Fruit fly (Drosophila melanogaster): ENCODE measurements around the gene alphaKap4.

alphaKap4 gene

DNA sequence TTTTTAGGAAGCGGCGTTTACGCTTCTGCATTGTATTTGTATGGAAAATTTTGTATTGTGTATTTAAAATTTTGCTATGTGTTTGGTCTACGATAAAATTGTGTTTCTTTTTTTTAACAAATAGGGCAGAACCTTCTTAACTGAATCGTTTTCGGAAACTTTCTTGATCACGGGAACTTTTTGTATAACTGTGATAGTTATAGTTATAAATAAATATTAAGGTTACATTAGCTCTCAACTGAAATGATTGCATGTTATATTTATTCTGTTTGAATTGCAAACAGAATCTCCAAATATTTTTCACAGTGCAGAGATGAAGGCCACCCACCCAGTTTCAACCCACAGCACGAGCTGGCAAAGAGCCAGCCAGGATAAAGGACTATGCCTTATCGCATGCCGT, at the start of gene alphaKap4:
TSS of gene alphaKap4 (minus strand) at position 101 of the 400 bp plus-strand sequence.
- no peak for TF ChIP-seq noc (tag; optimal IDR thresholded peaks at IDR 0.05)

DNA sequence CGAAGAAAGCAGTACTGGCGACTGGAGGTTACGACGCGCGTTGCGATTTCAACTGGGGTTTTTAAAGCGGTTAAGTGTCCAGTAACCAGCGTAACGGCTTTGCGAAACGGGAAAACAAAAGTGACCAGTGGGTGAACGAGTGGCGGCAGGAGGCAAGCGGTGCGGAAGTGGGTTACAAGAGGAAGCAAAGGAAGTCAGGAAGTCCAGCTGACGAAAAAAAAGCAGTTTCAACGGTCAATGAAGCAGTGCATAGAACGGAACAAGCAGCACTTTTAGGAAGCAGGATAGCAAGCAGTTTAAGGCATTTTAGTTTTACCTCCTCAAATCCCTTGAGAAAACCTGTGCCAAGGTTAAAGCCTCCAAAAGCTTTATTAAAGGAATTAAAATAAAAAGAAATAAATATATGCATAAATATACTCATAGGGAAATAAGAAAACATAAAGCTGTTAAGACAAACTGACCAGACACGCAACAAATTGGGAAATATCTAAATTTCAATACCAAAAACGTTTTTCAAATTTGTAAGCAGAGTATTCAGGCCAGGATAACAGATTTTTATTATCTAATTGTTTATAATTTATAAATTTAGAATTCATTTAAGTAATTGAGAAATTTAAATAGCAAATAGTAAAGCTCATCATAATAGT, 48.4 kb upstream of the alphaKap4 start, which contains the start of gene CG6592:
TSS of gene CG6592 (plus strand) at position 597 of the 647 bp plus-strand sequence.
- no peak for TF ChIP-seq noc (tag; optimal IDR thresholded peaks at IDR 0.05)

DNA sequence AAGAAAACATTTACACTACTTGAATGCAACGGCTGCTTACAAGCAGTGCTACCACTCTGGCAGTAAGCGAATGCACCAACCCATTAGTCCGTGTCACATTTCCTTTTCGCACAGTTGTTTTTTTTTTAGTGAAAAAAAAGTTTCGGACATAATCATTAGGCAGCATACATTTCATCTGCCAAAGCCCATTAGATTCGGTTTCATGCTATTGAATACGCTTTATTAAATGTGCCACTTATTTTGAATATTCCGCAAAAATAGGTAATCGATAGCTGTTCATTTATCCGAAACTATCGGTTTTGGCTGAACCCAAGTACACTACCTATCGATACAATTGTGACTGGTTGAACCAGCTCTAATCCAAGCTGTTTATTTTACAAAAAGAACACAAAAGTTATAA, 44.0 kb upstream of the alphaKap4 start, which contains the start of gene tant:
TSS of gene tant (plus strand) at position 334 of the 400 bp plus-strand sequence.
- no peak for TF ChIP-seq noc (tag; optimal IDR thresholded peaks at IDR 0.05)

DNA sequence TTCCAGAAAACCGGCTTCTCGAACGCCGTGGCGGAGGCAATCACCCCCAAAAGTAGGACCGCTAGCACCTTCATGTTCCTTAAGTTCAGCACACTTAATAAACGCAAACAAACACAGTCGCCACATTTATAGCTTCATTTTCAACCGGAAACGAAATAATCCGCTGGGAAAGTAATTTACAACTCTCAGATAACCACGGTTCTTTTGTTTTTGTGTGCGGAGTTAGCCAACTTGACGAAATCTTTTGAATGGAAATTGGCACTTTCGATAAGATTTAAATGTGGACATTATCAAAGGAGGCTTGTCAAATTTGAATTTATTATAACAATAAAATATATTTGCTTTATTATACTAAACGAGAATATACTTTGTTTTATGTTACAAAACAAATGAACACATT, 43.5 kb upstream of the alphaKap4 start, which contains the start of gene Jon65Ai:
TSS of gene Jon65Ai (minus strand) at position 101 of the 400 bp plus-strand sequence.
- peak; percentile 29 for TF ChIP-seq noc (tag; optimal IDR thresholded peaks at IDR 0.05)

DNA sequence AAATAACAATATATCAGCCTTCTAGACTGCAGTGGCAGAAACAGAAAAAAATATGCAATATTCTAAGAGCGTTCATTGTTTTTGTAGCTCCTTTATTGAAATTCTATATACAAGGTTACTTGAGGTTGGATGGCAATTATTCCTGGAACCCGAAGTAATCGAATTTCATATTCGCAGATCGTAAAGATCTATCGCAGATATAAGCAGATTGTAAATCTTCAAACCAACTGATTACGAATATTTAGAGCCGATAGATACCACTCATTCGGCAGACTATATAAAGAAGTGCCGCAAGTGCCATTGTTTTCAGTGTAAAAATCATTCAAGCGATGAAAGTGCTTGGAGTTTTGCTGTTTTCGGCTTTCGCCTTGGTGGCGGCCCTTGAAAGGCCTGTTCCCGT, 41.2 kb upstream of the alphaKap4 start, which contains the start of gene Jon65Aii:
TSS of gene Jon65Aii (plus strand) at position 301 of the 400 bp plus-strand sequence.
- TF ChIP-seq noc (tag; optimal IDR thresholded peaks at IDR 0.05), result peak; percentile 5

DNA sequence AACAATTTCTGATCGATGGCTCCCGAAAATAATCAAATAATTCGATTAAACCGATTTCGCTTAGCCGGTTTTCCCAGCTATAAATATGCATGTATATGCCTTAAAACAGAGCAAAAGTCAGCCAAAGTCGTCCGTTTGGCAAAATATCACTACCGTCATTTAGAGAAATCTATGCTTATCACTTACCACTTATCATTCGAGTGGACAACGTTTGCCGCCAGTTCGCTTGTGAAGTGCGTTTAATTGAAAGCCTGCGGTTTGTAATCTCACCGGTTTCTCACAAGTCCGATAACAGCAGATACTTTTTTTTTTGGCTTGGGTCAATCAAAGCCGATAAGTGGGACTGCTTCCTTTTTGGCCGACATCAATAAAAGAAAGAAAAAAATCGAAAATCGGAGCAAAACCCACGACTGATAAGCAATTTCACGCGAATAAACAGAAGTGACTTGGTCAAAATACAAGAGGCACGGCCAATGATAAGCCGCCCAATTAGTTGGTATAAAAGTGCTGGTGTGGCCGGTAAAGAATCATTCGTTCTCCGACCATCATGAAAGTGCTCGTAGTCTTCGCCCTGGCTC, 39.5 kb upstream of the alphaKap4 start, which contains the start of gene Jon65Aiii:
TSS of gene Jon65Aiii (plus strand) at position 528 of the 578 bp plus-strand sequence.
- TF ChIP-seq noc (tag; optimal IDR thresholded peaks at IDR 0.05), result peak; percentile 74

DNA sequence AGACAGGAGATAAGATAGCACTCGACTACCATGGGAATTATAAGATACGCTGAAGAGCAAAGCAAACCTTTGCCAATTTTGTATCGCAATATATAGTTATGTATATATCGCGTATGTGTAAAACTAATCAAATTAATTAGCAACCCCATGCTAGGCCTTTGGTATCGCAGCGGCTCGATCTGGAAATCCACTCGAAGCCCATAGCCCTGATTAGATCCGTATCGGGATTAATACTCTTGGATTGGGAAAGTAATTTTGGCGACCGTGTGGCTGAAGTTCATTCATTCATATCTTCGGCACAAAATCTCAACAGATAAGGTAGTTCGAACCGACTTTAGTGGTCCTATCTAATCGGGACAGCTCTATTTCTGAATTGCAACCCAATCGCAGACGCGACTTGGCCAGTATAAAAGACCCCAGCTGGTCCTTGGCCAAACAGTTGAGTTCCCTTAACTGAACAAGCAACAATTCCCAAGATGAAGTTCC, 27.9 kb upstream of the alphaKap4 start, which contains the start of gene Jon65Aiv:
TSS of gene Jon65Aiv (plus strand) at position 436 of the 486 bp plus-strand sequence.
- TF ChIP-seq noc (tag; optimal IDR thresholded peaks at IDR 0.05), result peak; percentile 62

DNA sequence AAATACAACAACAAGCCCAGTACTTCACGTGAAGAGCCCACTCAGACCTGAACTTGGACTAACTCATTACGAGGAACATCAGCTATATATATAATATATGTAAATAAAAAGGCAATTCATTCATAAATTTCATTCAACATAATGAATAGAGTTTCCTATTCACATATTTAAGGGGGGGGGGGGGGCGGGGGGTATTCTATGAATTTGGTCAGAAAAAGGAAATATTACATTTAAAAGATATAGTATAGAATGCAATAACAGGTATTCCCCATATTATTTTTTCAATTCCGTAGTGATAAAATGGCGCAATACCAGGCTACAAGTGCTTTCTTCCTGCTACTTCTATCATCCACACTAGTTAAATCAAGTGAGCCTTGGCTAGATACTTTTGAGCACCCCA, 26.0 kb upstream of the alphaKap4 start, which contains the start of gene CG6462:
TSS of gene CG6462 (plus strand) at position 301 of the 400 bp plus-strand sequence.
- TF ChIP-seq noc (tag; optimal IDR thresholded peaks at IDR 0.05), result no peak

DNA sequence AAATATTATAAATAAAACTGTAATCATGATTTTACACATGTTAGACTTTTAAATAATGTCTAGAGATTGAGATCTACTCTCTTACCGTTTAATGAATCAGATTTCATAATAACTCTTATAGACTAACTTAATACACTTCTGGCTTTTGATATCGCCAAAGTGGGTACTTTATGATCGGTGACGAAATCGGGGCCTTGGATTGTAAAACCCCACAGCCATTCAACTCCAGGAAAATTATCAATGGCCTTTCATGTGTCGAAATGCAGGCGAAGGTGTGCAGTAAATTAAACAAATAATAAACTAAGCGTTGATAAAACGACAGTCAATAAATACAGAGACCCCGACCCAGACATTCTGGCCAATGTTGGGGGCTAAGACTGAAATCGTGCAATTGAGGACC, 25.3 kb upstream of the alphaKap4 start:
- no peak for TF ChIP-seq noc (tag; optimal IDR thresholded peaks at IDR 0.05)

DNA sequence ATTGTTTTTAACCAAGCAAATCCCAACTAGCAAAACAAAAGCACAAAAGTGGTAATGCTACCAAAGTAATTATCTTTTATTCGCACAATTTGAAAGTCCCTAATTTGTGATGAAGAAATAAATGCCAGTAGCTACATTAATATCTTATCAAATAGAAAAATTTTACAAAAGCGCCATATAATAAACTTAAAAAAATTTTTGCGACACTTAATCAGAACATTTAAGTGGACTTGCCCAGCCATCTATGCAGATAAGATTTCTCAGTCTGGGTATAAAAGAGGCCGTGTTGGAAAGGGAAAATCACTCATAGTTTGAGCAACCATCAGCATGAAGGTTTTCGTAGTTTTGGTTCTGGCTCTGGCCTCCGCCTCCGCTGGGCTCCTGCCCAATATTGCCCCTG, 24.1 kb upstream of the alphaKap4 start, which contains the start of gene yip7:
TSS of gene yip7 (plus strand) at position 301 of the 400 bp plus-strand sequence.
- no peak for TF ChIP-seq noc (tag; optimal IDR thresholded peaks at IDR 0.05)

DNA sequence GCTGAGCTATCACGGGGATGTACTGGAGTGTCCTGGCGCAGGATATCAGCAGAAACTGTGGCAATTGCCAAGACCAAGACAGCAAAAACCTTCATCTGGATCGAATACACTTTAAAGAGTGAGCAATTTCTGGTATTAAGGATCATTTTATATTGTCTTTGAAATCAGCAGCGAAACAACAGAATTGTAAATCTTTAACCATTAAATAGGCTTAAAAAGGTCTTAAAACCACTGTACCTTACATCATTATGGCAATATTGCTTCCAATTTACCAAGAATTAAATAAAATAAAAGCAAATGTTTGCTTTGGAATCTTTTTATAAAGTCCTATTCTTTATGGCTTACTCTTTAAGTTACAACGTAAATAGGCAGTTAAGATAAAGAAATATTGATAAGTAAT, 23.7 kb upstream of the alphaKap4 start, which contains the start of gene CG10477:
TSS of gene CG10477 (minus strand) at position 101 of the 400 bp plus-strand sequence.
- no peak for TF ChIP-seq noc (tag; optimal IDR thresholded peaks at IDR 0.05)

DNA sequence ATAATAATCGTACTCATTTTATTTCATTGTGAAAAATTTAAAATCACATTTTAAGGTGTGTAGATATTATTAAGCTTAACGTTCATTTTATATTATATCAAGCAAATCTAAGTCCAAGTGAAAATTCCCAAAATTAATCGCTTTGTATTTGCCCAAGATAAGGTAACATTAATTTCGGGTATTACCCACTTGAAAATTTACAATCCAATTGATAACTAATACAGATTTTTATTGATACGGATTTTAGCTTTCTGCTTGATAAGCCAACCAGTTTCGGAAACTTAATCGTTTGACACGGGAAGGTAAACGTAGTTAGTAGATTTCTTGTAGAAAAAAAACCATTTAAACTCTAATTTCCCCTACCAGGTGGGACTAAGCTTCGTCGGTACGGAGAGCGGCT, 22.2 kb upstream of the alphaKap4 start:
- TF ChIP-seq noc (tag; optimal IDR thresholded peaks at IDR 0.05), result no peak

DNA sequence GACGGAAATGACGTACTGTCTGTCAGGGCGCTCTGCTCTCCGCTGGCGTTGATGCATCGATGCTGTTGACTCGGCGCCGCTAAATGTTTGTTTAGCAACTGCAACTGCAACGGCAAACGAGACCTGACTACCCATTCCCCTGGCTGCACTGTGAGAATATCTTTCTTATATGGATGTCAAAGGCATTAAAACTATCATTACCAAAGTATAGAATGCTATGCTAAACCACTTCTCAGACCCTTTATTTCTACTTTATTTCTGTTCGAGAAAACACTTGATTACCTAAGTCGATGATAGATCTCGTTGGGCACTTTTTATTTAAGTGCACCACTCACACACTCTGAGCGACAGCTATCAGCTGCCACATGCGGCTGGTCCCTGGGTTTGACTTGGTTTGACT, 11.3 kb upstream of the alphaKap4 start:
- no peak for TF ChIP-seq noc (tag; optimal IDR thresholded peaks at IDR 0.05)

DNA sequence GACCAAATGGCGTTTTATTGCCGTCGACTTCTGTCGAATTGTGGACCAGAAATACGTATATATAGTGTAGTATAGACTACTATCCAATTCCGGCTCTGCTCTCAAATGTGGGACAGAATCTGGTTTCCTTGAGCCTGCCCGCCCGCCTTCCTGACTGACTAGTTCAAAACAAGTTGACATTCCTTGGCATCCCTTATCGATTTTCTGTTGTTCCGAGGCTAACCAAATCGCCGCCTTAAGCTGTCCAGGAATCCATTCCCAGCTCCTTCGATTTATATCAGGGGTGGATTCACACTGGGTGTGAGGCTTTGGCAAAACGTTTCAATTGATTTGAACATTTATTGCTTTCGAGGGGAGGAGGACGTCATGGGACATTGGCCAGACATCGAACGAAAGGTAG, 2.1 kb upstream of the alphaKap4 start:
- TF ChIP-seq noc (tag; optimal IDR thresholded peaks at IDR 0.05), result no peak

DNA sequence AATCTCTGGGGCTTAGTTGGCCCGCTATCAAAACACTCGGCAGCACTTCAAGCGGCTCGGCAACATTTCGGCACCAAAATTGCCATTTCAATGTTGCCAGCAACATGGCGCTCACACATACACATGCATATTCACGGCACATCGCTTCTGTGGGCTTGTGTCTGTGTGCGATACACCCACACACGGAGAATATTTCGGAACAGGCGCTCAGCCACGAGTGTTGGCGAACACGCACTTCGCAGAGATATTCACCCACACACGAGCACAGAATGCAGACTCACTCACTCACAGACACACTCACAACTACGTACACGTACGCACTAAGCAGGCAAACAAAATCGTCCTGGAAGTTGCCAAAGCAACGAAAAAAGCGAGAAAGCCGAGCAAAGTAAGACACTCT, 9.9 kb downstream of the alphaKap4 start:
- TF ChIP-seq noc (tag; optimal IDR thresholded peaks at IDR 0.05), result no peak

DNA sequence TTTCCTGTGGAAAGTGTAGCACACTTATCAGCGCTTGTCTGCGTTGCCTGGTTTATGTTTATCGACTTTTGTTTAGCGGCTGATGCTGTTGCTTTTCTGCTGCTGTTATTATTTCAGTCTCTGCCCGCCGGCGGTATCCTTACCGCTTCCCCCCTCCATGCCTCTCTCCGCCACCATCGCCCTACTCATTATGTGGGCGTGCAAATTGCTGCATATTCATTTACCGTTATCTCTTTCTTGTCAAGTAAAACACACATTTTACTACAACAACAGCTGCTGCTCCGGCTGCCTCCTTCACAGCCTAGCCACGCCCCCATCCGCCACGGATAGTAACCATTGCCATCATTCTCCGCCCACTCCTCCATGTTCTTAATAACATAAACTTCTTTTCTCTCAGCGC, 10.9 kb downstream of the alphaKap4 start:
- no peak for TF ChIP-seq noc (tag; optimal IDR thresholded peaks at IDR 0.05)

DNA sequence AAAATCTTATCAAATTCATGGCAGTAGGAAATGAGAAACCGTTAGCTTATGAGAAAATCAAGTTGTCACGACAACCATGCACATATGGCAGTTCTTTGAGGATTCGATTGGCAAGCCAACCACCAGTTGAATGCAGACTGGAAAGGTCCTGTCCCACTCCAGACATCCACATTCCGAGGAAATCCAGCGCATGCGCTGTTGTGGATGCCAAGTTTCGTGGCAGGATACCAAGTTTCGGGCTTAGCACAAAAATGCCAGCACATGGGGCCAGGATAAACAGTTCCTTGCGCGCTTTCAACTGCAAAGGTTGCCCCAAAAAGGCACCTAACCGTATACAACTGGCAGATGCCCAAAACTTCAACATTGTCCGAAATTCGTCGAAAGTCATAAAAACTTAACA, 13.9 kb downstream of the alphaKap4 start, which contains the start of gene PVRAP:
TSS of gene PVRAP (plus strand) at position 273 of the 400 bp plus-strand sequence.
- TF ChIP-seq noc (tag; optimal IDR thresholded peaks at IDR 0.05), result no peak
